Worm (Caenorhabditis elegans) whole organism, mixed stage, embryonic: ENCODE data around the gene cgh-1.

Source experiments
- M03D4.4 ChIP-seq: sonication (generic microtip); optimal IDR thresholded peaks from 2 replicates; lab custom pipeline; 2017; ENCODE audit warnings: mild to moderate bottlenecking, missing genetic modification characterization, missing compliant biosample characterization
- bed-3 ChIP-seq: fragments of 200-800 bp; sonication (Bioruptor generic); optimal IDR thresholded peaks from 3 replicates; lab custom pipeline; 2018; ENCODE audit warnings: mild to moderate bottlenecking, missing genetic modification characterization, moderate library complexity, missing compliant biosample characterization
- blmp-1 ChIP-seq: fragments of 150-350 bp; optimal IDR thresholded peaks from 2 replicates; lab custom pipeline; 2014; ENCODE audit warnings: missing biosample characterization, missing genetic modification characterization
- ceh-39 ChIP-seq: fragments of 150-350 bp; optimal IDR thresholded peaks from 2 replicates; lab custom pipeline; 2014; ENCODE audit warnings: missing biosample characterization, missing genetic modification characterization
- ceh-43 ChIP-seq: fragments of 200-800 bp; sonication (Bioruptor generic); optimal IDR thresholded peaks from 2 replicates; lab custom pipeline; 2018; ENCODE audit warnings: mild to moderate bottlenecking, missing genetic modification characterization, moderate library complexity, missing compliant biosample characterization
- ceh-83 ChIP-seq: fragments of 200-800 bp; sonication (Bioruptor generic); optimal IDR thresholded peaks from 2 replicates; lab custom pipeline; 2018; ENCODE audit warnings: mild to moderate bottlenecking, missing genetic modification characterization, missing compliant biosample characterization
- ces-1 ChIP-seq: fragments of 150-350 bp; optimal IDR thresholded peaks from 2 replicates; lab custom pipeline; 2014; ENCODE audit warnings: missing biosample characterization, missing genetic modification reagents, missing genetic modification characterization
- cnd-1 ChIP-seq: fragments of 200-800 bp; sonication (Bioruptor generic); optimal IDR thresholded peaks from 2 replicates; lab custom pipeline; 2018; ENCODE audit warnings: mild to moderate bottlenecking, missing genetic modification characterization, missing compliant biosample characterization
- drap-1 ChIP-seq: fragments of 200-800 bp; sonication (Bioruptor generic); optimal IDR thresholded peaks from 3 replicates; lab custom pipeline; 2018; ENCODE audit warnings: mild to moderate bottlenecking, missing genetic modification characterization, missing compliant biosample characterization
- elt-1 ChIP-seq: sonication (generic microtip); optimal IDR thresholded peaks from 2 replicates; lab custom pipeline; 2017; ENCODE audit warnings: missing genetic modification characterization, mild to moderate bottlenecking, missing compliant biosample characterization, antibody characterized with exemption, moderate library complexity, borderline replicate concordance; ENCODE audit not compliant: insufficient read depth
- flh-1 ChIP-seq: fragments of 200-800 bp; sonication (Bioruptor generic); optimal IDR thresholded peaks from 2 replicates; lab custom pipeline; 2018; ENCODE audit warnings: mild to moderate bottlenecking, missing genetic modification characterization, moderate library complexity, missing compliant biosample characterization
- ham-2 ChIP-seq: fragments of 200-800 bp; sonication (Bioruptor generic); optimal IDR thresholded peaks from 2 replicates; lab custom pipeline; 2018; ENCODE audit warnings: mild to moderate bottlenecking, missing genetic modification characterization, missing compliant biosample characterization
- hlh-1 ChIP-seq: fragments of 150-350 bp; optimal IDR thresholded peaks from 2 replicates; lab custom pipeline; 2014; ENCODE audit warnings: missing biosample characterization, missing genetic modification reagents, missing genetic modification characterization
- lin-13 ChIP-seq: fragments of 150-350 bp; optimal IDR thresholded peaks from 2 replicates; lab custom pipeline; 2014; ENCODE audit warnings: missing biosample characterization, missing genetic modification characterization
- lsy-2 ChIP-seq: fragments of 150-350 bp; optimal IDR thresholded peaks from 2 replicates; lab custom pipeline; 2014; ENCODE audit warnings: missing biosample characterization, missing genetic modification characterization
- mab-5 ChIP-seq: fragments of 150-350 bp; optimal IDR thresholded peaks from 2 replicates; lab custom pipeline; 2014; ENCODE audit warnings: missing biosample characterization, missing genetic modification characterization
- mep-1 ChIP-seq: fragments of 150-350 bp; optimal IDR thresholded peaks from 2 replicates; lab custom pipeline; 2017; ENCODE audit warnings: missing biosample characterization, missing genetic modification reagents, missing genetic modification characterization, inconsistent platforms
- mls-2 ChIP-seq: sonication (generic microtip); optimal IDR thresholded peaks from 2 replicates; lab custom pipeline; 2016; ENCODE audit warnings: mild to moderate bottlenecking, missing genetic modification characterization, moderate library complexity, missing compliant biosample characterization
- nhr-12 ChIP-seq: fragments of 150-350 bp; optimal IDR thresholded peaks from 2 replicates; lab custom pipeline; 2014; ENCODE audit warnings: missing biosample characterization, missing genetic modification characterization
- nhr-2 ChIP-seq: fragments of 150-350 bp; optimal IDR thresholded peaks from 2 replicates; lab custom pipeline; 2014; ENCODE audit warnings: missing biosample characterization, missing genetic modification characterization
- nhr-237 ChIP-seq: fragments of 150-350 bp; optimal IDR thresholded peaks from 2 replicates; lab custom pipeline; 2014; ENCODE audit warnings: missing biosample characterization, missing genetic modification characterization
- nhr-28 ChIP-seq: fragments of 150-350 bp; optimal IDR thresholded peaks from 2 replicates; lab custom pipeline; 2014; ENCODE audit warnings: missing biosample characterization, missing genetic modification characterization
- nhr-76 ChIP-seq: sonication (generic microtip); optimal IDR thresholded peaks from 2 replicates; lab custom pipeline; 2017; ENCODE audit warnings: missing biosample characterization, missing genetic modification characterization
- pha-4 ChIP-seq: fragments of 150-350 bp; optimal IDR thresholded peaks from 2 replicates; lab custom pipeline; 2018; ENCODE audit warnings: missing biosample characterization, missing genetic modification reagents, missing genetic modification characterization
- sem-2 ChIP-seq: fragments of 200-800 bp; sonication (Bioruptor generic); optimal IDR thresholded peaks from 2 replicates; lab custom pipeline; 2018; ENCODE audit warnings: mild to moderate bottlenecking, missing genetic modification characterization, missing compliant biosample characterization
- snpc-4 ChIP-seq: fragments of 150-350 bp; optimal IDR thresholded peaks from 2 replicates; lab custom pipeline; 2014; ENCODE audit warnings: missing biosample characterization, missing genetic modification characterization
- sptf-1 ChIP-seq: sonication (generic microtip); optimal IDR thresholded peaks from 2 replicates; lab custom pipeline; 2017; ENCODE audit warnings: mild to moderate bottlenecking, missing genetic modification characterization, moderate library complexity, missing compliant biosample characterization
- tbx-8 ChIP-seq: fragments of 200-800 bp; sonication (Bioruptor generic); optimal IDR thresholded peaks from 2 replicates; lab custom pipeline; 2018; ENCODE audit warnings: mild to moderate bottlenecking, missing genetic modification characterization, moderate library complexity, missing compliant biosample characterization
- unc-120 ChIP-seq: sonication (generic microtip); optimal IDR thresholded peaks from 2 replicates; lab custom pipeline; 2017; ENCODE audit warnings: missing genetic modification characterization, missing compliant biosample characterization; ENCODE audit not compliant: poor library complexity, severe bottlenecking
- unc-39 ChIP-seq: fragments of 150-350 bp; optimal IDR thresholded peaks from 2 replicates; lab custom pipeline; 2014; ENCODE audit warnings: missing biosample characterization, missing genetic modification characterization
- unc-62 ChIP-seq: fragments of 150-350 bp; optimal IDR thresholded peaks from 2 replicates; lab custom pipeline; 2014; ENCODE audit warnings: missing biosample characterization, missing genetic modification reagents, missing genetic modification characterization
- zip-8 ChIP-seq: fragments of 150-350 bp; optimal IDR thresholded peaks from 2 replicates; lab custom pipeline; 2014; ENCODE audit warnings: missing biosample characterization, missing genetic modification characterization
- ztf-11 ChIP-seq: fragments of 150-350 bp; optimal IDR thresholded peaks from 2 replicates; lab custom pipeline; 2014; ENCODE audit warnings: missing biosample characterization, missing genetic modification characterization

The cgh-1 gene

DNA sequence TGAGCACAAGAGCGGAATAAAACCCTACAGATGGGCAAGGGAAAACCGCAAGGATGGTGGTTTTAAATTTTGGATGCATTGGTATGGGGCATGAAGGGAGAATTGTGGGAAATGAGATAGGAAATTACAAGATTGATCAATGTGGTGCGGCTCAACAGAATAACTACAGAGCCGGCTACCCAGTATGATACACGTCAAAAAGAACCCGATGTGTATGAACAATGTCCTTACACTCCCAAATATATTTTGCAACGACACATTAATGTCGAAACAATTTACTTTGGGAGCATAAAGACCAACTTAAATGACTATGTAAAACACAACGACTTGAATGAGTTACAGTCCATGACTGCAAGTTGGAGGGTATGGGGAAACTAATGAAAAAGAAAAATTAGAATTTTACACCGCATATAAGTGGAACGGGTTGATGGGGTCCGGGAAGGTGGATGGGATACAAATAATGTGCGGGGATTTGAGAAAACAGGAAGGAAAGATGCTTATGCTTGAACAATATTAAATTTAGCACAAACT is 2.0 kb downstream of the cgh-1 start:
- TF ChIP-seq nhr-28 (tag; lab: Kevin White, UChicago) = no peak
- no peak for TF ChIP-seq sem-2 (GFP tag; lab: Kevin White, UChicago)
- no peak for TF ChIP-seq bed-3 (GFP tag; lab: Kevin White, UChicago)
- no peak for TF ChIP-seq pha-4
- TF ChIP-seq nhr-76 (tag; lab: Kevin White, UChicago) = no peak
- TF ChIP-seq lin-13 (tag; lab: Kevin White, UChicago) = no peak
- no peak for TF ChIP-seq blmp-1 (tag; lab: Kevin White, UChicago)
- no peak for TF ChIP-seq ceh-39 (tag; lab: Kevin White, UChicago)
- no peak for TF ChIP-seq ceh-43 (GFP tag; lab: Kevin White, UChicago)
- TF ChIP-seq mep-1 (tag; lab: Kevin White, UChicago) = no peak
- no peak for TF ChIP-seq ceh-83
- no peak for TF ChIP-seq cnd-1
- no peak for TF ChIP-seq mab-5 (tag; lab: Kevin White, UChicago)
- TF ChIP-seq ham-2 (GFP tag; lab: Kevin White, UChicago) = no peak
- TF ChIP-seq unc-62 (GFP tag; lab: Kevin White, UChicago) = no peak
- TF ChIP-seq M03D4.4 (tag; lab: Kevin White, UChicago) = no peak
- TF ChIP-seq snpc-4 = no peak
- TF ChIP-seq nhr-237 = no peak

DNA sequence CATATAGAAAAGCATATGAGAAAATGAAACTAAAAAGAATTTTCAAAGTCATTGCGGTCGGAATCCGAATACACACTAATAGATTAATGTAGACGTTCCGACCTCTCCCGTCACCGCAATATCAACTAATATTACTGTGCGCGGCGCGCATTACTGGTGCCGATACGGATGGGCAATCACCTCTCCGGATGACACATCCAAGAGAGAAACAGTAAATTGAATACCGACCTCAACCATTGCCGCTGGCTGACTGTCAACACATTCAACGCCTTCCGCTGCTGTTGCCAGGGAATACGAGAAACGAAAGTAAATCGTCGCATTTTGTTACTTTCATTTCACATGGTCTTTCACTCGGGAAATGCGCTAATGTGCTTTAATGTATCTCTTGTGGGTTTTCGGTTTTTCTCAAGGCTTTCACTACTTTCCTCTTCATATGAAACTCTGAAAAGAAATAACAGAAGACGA is 2.8 kb downstream of the cgh-1 start:
- TF ChIP-seq nhr-76 (tag; lab: Kevin White, UChicago) = no peak
- no peak for TF ChIP-seq ceh-43 (GFP tag; lab: Kevin White, UChicago)
- TF ChIP-seq blmp-1 (tag; lab: Kevin White, UChicago) = peak; percentile 93
- peak; percentile 59 for TF ChIP-seq mls-2 (tag; lab: Kevin White, UChicago)
- no peak for TF ChIP-seq ztf-11 (tag; lab: Kevin White, UChicago)
- TF ChIP-seq hlh-1 = no peak
- TF ChIP-seq nhr-2 (tag; lab: Kevin White, UChicago) = no peak
- no peak for TF ChIP-seq mep-1 (tag; lab: Kevin White, UChicago)
- peak; percentile 51 for TF ChIP-seq ham-2 (GFP tag; lab: Kevin White, UChicago)
- no peak for TF ChIP-seq mab-5 (tag; lab: Kevin White, UChicago)

DNA sequence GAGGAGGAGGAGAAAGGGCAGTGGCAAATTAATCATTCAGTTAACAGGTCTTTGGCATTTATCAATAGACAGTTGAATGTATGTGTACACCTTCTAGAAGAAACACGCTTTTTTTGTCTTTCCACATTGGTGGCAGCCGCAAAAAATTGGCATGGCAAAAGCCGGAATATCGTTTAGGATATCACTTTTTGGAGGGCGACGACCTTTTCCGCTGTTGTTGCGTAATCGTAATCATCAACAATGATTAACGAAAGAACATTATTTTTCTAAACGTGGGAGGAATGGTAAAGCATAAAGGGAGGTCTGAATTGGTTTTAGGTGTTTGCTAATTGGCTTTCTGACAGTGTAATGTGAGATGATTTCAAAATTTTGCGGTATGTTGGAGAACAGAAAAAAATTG is 5.7 kb downstream of the cgh-1 start:
- no peak for TF ChIP-seq unc-39 (tag; lab: Kevin White, UChicago)
- peak; percentile 67 for TF ChIP-seq zip-8 (tag; lab: Kevin White, UChicago)
- TF ChIP-seq drap-1 (GFP tag; lab: Kevin White, UChicago) = no peak

DNA sequence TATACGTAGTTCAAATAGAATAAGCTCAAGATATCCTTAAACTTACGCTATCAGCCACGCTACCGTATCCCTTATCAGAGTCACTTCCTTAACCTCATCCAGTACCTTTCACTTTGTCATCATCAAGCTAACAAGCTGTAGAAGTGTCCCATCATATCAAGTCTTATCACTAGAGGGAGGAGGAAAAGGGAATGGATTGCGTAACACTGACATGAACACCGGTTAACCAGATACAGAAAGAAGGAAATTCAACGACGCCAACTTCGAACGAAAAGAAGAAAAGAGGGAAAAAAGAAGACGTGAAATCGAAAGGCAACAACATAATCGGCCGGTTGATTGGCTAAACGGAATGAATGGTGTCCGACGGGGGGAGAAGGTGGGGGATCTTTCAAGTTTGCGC is 7.6 kb downstream of the cgh-1 start:
- no peak for TF ChIP-seq cnd-1
- peak; percentile 48 for TF ChIP-seq zip-8 (tag; lab: Kevin White, UChicago)
- TF ChIP-seq, all 35 proteins: peak for 1

DNA sequence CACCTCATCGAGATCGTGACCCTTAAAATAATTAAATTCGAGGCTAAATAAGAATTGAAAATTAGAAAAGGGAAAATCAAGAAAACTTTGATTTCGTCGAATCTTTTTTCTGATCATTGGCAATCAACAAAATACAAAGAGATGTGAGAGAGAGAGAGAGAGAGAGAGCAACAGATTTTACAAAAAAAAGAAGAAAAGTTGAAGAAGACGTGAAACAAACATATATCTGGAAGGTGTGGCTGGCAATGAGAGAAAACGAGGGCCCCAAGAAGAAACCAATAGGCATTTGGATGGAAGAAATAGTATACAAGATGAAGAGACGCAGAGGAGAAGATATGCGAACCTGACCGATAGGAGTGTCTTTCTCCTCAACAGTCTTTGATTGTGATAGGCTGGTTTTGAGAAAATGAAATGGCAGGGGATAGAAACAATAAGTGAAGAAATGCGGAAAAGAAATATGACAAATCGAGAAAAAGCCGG is 8.5 kb downstream of the cgh-1 start, which contains the start of gene mup-4:
mup-4 (minus strand) TSS at position 51 of the 480 bp plus-strand sequence.
- TF ChIP-seq ceh-43 (GFP tag; lab: Kevin White, UChicago) = no peak
- TF ChIP-seq elt-1 = no peak
- TF ChIP-seq snpc-4 = no peak
- no peak for TF ChIP-seq lsy-2 (tag; lab: Kevin White, UChicago)
- TF ChIP-seq ham-2 (GFP tag; lab: Kevin White, UChicago) = no peak
- no peak for TF ChIP-seq sem-2 (GFP tag; lab: Kevin White, UChicago)
- no peak for TF ChIP-seq nhr-76 (tag; lab: Kevin White, UChicago)

DNA sequence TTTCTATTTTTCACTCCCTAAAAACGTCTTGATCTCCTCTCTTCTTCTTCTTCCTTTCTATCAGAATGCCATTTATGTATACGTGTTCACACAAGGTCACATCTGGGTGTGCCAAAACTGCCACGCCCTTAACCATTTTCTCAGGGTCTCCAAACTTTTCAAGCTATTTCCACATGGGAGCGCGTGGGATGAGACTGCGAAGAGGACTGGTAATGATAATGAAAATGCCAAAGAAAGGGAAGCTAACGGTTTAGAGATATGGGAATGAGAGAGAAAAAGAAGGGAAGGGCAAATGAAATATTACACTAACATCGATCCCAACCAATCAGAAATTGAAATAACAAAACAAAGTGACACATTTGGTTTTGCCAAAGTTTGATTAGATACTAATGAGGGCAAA is 9.3 kb downstream of the cgh-1 start:
- TF ChIP-seq tbx-8 = no peak
- TF ChIP-seq M03D4.4 (tag; lab: Kevin White, UChicago) = no peak
- no peak for TF ChIP-seq unc-62 (GFP tag; lab: Kevin White, UChicago)
- TF ChIP-seq lin-13 (tag; lab: Kevin White, UChicago) = no peak
- TF ChIP-seq bed-3 (GFP tag; lab: Kevin White, UChicago) = no peak
- TF ChIP-seq drap-1 (GFP tag; lab: Kevin White, UChicago) = no peak
- no peak for TF ChIP-seq snpc-4
- no peak for TF ChIP-seq ceh-83
- no peak for TF ChIP-seq pha-4
- no peak for TF ChIP-seq unc-39 (tag; lab: Kevin White, UChicago)
- no peak for TF ChIP-seq unc-120 (tag; lab: Kevin White, UChicago)
- TF ChIP-seq nhr-12 (tag; lab: Kevin White, UChicago) = no peak
- TF ChIP-seq nhr-28 (tag; lab: Kevin White, UChicago) = no peak
- TF ChIP-seq hlh-1 = no peak
- no peak for TF ChIP-seq mep-1 (tag; lab: Kevin White, UChicago)
- no peak for TF ChIP-seq flh-1
- TF ChIP-seq ces-1 (GFP tag; lab: Kevin White, UChicago) = no peak
- no peak for TF ChIP-seq sptf-1
- no peak for TF ChIP-seq lsy-2 (tag; lab: Kevin White, UChicago)
- TF ChIP-seq, all 35 proteins: peak for 0
